Worm (Caenorhabditis elegans) whole organism, L3 larva: ENCODE results near the gene nhr-127.

Experiments
- R02D3.7 ChIP-seq: fragments of 150-350 bp; optimal IDR thresholded peaks from 2 replicates; lab custom pipeline; 2014; ENCODE audit warnings: missing biosample characterization, missing genetic modification characterization
- ZK546.5 ChIP-seq: sonication (generic microtip); optimal IDR thresholded peaks from 2 replicates; lab custom pipeline; 2017; ENCODE audit warnings: missing biosample characterization, missing genetic modification characterization
- ama-1 ChIP-seq: fragments of 150-350 bp; optimal IDR thresholded peaks from 2 replicates; lab custom pipeline; 2018
- ceh-16 ChIP-seq: sonication (generic microtip); optimal IDR thresholded peaks from 2 replicates; lab custom pipeline; 2017; ENCODE audit warnings: missing biosample characterization, missing genetic modification characterization
- ceh-82 ChIP-seq: fragments of 150-350 bp; optimal IDR thresholded peaks from 2 replicates; lab custom pipeline; 2014; ENCODE audit warnings: missing biosample characterization, missing genetic modification characterization
- ceh-9 ChIP-seq: sonication (generic microtip); optimal IDR thresholded peaks from 2 replicates; lab custom pipeline; 2018; ENCODE audit warnings: missing biosample characterization, missing genetic modification characterization
- daf-12 ChIP-seq: fragments of 150-350 bp; optimal IDR thresholded peaks from 2 replicates; lab custom pipeline; 2014; ENCODE audit warnings: missing biosample characterization, missing genetic modification reagents, missing genetic modification characterization
- egl-5 ChIP-seq: fragments of 150-350 bp; optimal IDR thresholded peaks from 2 replicates; lab custom pipeline; 2017; ENCODE audit warnings: missing biosample characterization, missing genetic modification reagents, missing genetic modification characterization, inconsistent platforms
- elt-1 ChIP-seq: fragments of 150-350 bp; optimal IDR thresholded peaks from 2 replicates; lab custom pipeline; 2014; ENCODE audit warnings: missing biosample characterization, missing genetic modification characterization
- elt-2 ChIP-seq: sonication (generic microtip); optimal IDR thresholded peaks from 2 replicates; lab custom pipeline; 2016; ENCODE audit warnings: missing genetic modification reagents, mild to moderate bottlenecking, missing genetic modification characterization, missing compliant biosample characterization
- elt-3 ChIP-seq, 3 experiments: fragments of 150-350 bp in 1 of 3; sonication (generic microtip) in 2 of 3; optimal IDR thresholded peaks; 2 replicates in 2 of 3; 4 replicates in 1 of 3; lab custom pipeline; 2014 to 2017; ENCODE audit warnings: missing biosample characterization in 3 of 3, missing genetic modification characterization in 3 of 3
- fkh-10 ChIP-seq: sonication (generic microtip); optimal IDR thresholded peaks from 2 replicates; lab custom pipeline; 2017; ENCODE audit warnings: missing biosample characterization, missing genetic modification reagents, missing genetic modification characterization
- fkh-2 ChIP-seq: fragments of 150-350 bp; optimal IDR thresholded peaks from 2 replicates; lab custom pipeline; 2014; ENCODE audit warnings: missing biosample characterization, missing genetic modification reagents, missing genetic modification characterization
- fos-1 ChIP-seq: fragments of 150-350 bp; optimal IDR thresholded peaks from 2 replicates; lab custom pipeline; 2014; ENCODE audit warnings: missing biosample characterization, missing genetic modification characterization
- hmg-11 ChIP-seq: sonication (generic microtip); optimal IDR thresholded peaks from 2 replicates; lab custom pipeline; 2016; ENCODE audit warnings: missing genetic modification characterization, missing compliant biosample characterization
- jun-1 ChIP-seq: fragments of 150-350 bp; optimal IDR thresholded peaks from 2 replicates; lab custom pipeline; 2014; ENCODE audit warnings: missing biosample characterization, missing genetic modification reagents, missing genetic modification characterization
- lin-15B ChIP-seq: fragments of 150-350 bp; optimal IDR thresholded peaks from 2 replicates; lab custom pipeline; 2014; ENCODE audit warnings: missing biosample characterization, missing genetic modification characterization
- lin-39 ChIP-seq: fragments of 150-350 bp; optimal IDR thresholded peaks from 2 replicates; lab custom pipeline; 2018; ENCODE audit warnings: missing biosample characterization, missing genetic modification reagents, missing genetic modification characterization
- lsy-12 ChIP-seq: sonication (generic microtip); optimal IDR thresholded peaks from 2 replicates; lab custom pipeline; 2016; ENCODE audit warnings: mild to moderate bottlenecking, missing genetic modification characterization, missing compliant biosample characterization
- mdl-1 ChIP-seq: fragments of 150-350 bp; optimal IDR thresholded peaks from 2 replicates; lab custom pipeline; 2014; ENCODE audit warnings: missing biosample characterization, missing genetic modification characterization
- mml-1 ChIP-seq: fragments of 150-350 bp; sonication (generic microtip); optimal IDR thresholded peaks from 3 replicates; lab custom pipeline; 2014; ENCODE audit warnings: missing biosample characterization, missing genetic modification characterization
- nhr-11 ChIP-seq: fragments of 150-350 bp; optimal IDR thresholded peaks from 2 replicates; lab custom pipeline; 2014; ENCODE audit warnings: missing biosample characterization, missing genetic modification characterization
- nhr-12 ChIP-seq: fragments of 150-350 bp; optimal IDR thresholded peaks from 2 replicates; lab custom pipeline; 2014; ENCODE audit warnings: missing biosample characterization, missing genetic modification characterization
- nhr-23 ChIP-seq: fragments of 150-350 bp; optimal IDR thresholded peaks from 2 replicates; lab custom pipeline; 2014; ENCODE audit warnings: missing biosample characterization, missing genetic modification reagents, missing genetic modification characterization
- nhr-237 ChIP-seq: fragments of 150-350 bp; optimal IDR thresholded peaks from 2 replicates; lab custom pipeline; 2014; ENCODE audit warnings: missing biosample characterization, missing genetic modification characterization
- nhr-25 ChIP-seq: sonication (generic microtip); optimal IDR thresholded peaks from 2 replicates; lab custom pipeline; 2017; ENCODE audit warnings: missing biosample characterization, missing genetic modification characterization
- nhr-67 ChIP-seq: fragments of 150-350 bp; optimal IDR thresholded peaks from 2 replicates; lab custom pipeline; 2014; ENCODE audit warnings: missing biosample characterization, missing genetic modification characterization
- nhr-76 ChIP-seq: fragments of 150-350 bp; sonication (generic microtip); optimal IDR thresholded peaks from 5 replicates; lab custom pipeline; 2014; ENCODE audit warnings: missing biosample characterization, missing genetic modification characterization
- pha-4 ChIP-seq: fragments of 150-350 bp; optimal IDR thresholded peaks from 2 replicates; lab custom pipeline; 2014; ENCODE audit warnings: missing biosample characterization, missing genetic modification reagents, missing genetic modification characterization
- pqm-1 ChIP-seq: fragments of 150-350 bp; optimal IDR thresholded peaks from 2 replicates; lab custom pipeline; 2017; ENCODE audit warnings: missing biosample characterization, missing genetic modification characterization, inconsistent platforms
- sea-2 ChIP-seq: fragments of 150-350 bp; sonication (generic microtip); optimal IDR thresholded peaks from 4 replicates; lab custom pipeline; 2014; ENCODE audit warnings: missing biosample characterization, missing genetic modification reagents, missing genetic modification characterization
- snpc-4 ChIP-seq: fragments of 150-350 bp; optimal IDR thresholded peaks from 2 replicates; lab custom pipeline; 2014; ENCODE audit warnings: missing biosample characterization, missing genetic modification characterization
- tbx-2 ChIP-seq: sonication (generic microtip); optimal IDR thresholded peaks from 2 replicates; lab custom pipeline; 2016; ENCODE audit warnings: mild to moderate bottlenecking, missing genetic modification characterization, missing compliant biosample characterization
- ztf-11 ChIP-seq: fragments of 150-350 bp; optimal IDR thresholded peaks from 2 replicates; lab custom pipeline; 2014; ENCODE audit warnings: missing biosample characterization, missing genetic modification characterization
- ztf-4 ChIP-seq: fragments of 150-350 bp; optimal IDR thresholded peaks from 2 replicates; lab custom pipeline; 2014; ENCODE audit warnings: missing biosample characterization, missing genetic modification characterization

Gene nhr-127

DNA sequence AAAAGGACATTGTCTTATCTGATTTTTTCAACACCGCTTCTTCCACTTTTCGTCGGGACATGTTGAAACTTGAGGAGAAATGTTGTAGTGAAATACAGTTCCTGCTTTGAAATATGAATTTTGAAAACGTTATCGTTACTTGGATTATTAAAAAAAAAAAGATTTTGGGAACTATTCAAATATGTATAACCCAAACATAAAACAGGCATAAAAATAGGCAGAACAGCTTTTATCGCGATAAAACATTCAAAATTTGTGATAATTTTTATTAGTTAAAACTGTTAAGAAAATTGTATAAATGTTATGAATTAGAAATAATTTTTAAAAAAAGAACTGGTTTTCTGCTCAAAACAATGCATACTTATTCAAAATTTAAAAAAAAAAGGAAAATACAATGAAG lies 3.4 kb upstream of the nhr-127 start, which contains the start of gene bgnt-1.3:
TSS of gene bgnt-1.3 (minus strand) at position 101 of the 400 bp plus-strand sequence.
- TF ChIP-seq snpc-4 (tag; lab: Kevin White, UChicago) (no peak), pqm-1 (no peak), fkh-2 (tag; lab: Kevin White, UChicago) (no peak), ceh-9 (tag; lab: Kevin White, UChicago) (no peak), ZK546.5 (no peak), hmg-11 (tag; lab: Kevin White, UChicago) (no peak), fos-1 (tag; lab: Kevin White, UChicago) (no peak), nhr-76 (tag; lab: Kevin White, UChicago) (no peak), fkh-10 (GFP tag; lab: Kevin White, UChicago) (no peak), mml-1 (tag; lab: Kevin White, UChicago) (no peak), ceh-82 (no peak)
- TF ChIP-seq, all 47 proteins: peak for 0

DNA sequence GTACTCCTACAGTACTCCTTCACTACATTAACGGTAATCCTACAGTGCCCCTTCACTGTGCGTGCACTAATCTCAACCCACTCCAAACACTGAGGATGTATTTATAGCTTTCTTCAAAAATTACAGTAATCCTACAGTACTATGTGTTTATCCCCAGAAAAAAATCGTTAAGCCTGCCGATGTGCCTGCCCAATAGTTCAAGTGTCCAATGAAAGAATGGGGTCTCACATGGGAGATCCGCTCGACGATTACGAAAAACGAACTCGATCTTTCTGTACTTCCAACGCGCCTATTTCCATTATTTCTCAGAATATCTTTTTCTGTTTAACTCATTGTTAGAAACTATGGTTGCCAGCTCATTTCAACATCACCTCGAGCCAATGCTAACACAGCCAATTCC lies 1.6 kb upstream of the nhr-127 start, which contains the start of gene nhr-218:
TSS of gene nhr-218 (plus strand) at position 301 of the 400 bp plus-strand sequence.
- TF ChIP-seq ama-1 (lab: Kevin White, UChicago) (no peak), lsy-12 (tag; lab: Kevin White, UChicago) (no peak), R02D3.7 (tag; lab: Kevin White, UChicago) (no peak), ceh-9 (tag; lab: Kevin White, UChicago) (no peak), egl-5 (tag; lab: Kevin White, UChicago) (no peak), snpc-4 (tag; lab: Kevin White, UChicago) (no peak), hmg-11 (tag; lab: Kevin White, UChicago) (no peak), fkh-2 (tag; lab: Kevin White, UChicago) (no peak), nhr-12 (tag; lab: Kevin White, UChicago) (no peak), daf-12 (no peak), ZK546.5 (no peak), lin-15B (tag; lab: Kevin White, UChicago) (no peak), nhr-237 (tag; lab: Kevin White, UChicago) (no peak), elt-2 (no peak), elt-1 (tag; lab: Kevin White, UChicago) (no peak), ceh-16 (tag; lab: Kevin White, UChicago) (no peak), nhr-67 (no peak)
- TF ChIP-seq, all 47 proteins: peak for 0

DNA sequence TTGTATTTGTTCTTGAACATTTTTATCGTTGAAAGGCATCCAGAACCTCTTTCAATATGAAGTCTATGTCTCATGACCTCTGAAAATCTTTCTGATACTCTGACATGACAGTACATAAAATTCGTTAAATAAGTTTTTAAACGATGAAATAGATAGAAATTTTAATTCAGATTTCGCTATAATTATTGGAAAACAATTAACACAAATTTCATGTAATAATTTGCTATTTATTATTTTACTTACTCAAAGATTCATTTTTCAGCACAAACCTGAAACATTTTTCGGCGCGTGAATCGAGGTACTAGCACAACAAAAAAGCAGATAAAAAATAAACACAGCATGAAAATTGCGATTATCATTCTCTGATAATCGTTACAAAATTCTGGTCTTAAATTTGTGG lies 6.7 kb downstream of the nhr-127 start, which contains the start of gene T13F3.4:
TSS of gene T13F3.4 (minus strand) at position 101 of the 400 bp plus-strand sequence.
- TF ChIP-seq mdl-1: no peak

DNA sequence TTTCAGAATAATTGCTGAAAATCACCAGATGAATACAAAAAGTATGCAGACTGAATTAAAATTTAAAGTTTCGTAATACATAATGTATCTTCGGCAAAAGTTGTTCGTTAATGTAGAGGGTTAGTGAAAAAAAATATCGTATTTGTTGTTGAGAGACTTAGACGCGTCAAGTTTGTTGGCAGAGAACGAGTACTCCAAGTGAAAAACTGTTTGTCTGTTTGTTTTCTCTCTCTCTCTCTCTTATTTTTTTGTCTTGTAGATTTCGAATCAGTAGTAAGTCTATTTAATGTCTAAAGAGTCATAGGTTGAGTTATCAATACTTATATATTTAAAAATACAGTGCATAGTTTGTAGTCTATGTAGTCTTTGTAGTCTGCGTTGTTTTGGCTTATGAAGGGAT lies 9.8 kb downstream of the nhr-127 start, which contains the start of the genes fbxa-2 and T13F3.8:
TSS of gene fbxa-2 (minus strand) at position 101 of the 400 bp plus-strand sequence.
TSS of gene T13F3.8 (plus strand) at position 245 of the 400 bp plus-strand sequence.
- TF ChIP-seq tbx-2 (tag; lab: Kevin White, UChicago) (no peak), nhr-67 (no peak), pha-4 (tag; lab: Kevin White, UChicago) (peak; percentile 38)

DNA sequence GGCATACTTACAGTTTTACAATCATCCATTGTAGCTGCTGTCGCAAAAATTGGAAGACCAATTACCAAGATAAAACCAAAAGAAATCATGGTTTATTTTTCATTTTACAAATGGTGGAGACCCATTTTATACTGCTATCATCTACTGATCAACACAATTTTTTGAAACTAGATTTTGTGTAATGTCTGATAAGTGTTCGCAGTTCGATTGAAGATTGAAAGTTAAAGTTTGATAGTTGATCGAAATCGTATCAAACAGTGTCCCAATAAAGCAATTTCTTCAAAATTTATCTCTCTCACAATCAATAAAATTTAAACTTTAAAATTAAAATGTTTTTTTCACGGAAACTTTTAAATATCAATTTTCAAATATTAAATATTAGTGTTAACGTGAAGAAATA lies 11.3 kb downstream of the nhr-127 start, which contains the start of gene T13F3.6:
TSS of gene T13F3.6 (minus strand) at position 101 of the 400 bp plus-strand sequence.
- TF ChIP-seq nhr-237 (tag; lab: Kevin White, UChicago): no peak
- no peak for TF ChIP-seq nhr-11 (tag; lab: Kevin White, UChicago)
- TF ChIP-seq elt-2: no peak
- TF ChIP-seq ztf-11 (tag; lab: Kevin White, UChicago): no peak
- no peak for TF ChIP-seq tbx-2 (tag; lab: Kevin White, UChicago)
- no peak for TF ChIP-seq elt-3 (tag; optimal IDR thresholded peaks at IDR 0.05; lab: Kevin White, UChicago)

DNA sequence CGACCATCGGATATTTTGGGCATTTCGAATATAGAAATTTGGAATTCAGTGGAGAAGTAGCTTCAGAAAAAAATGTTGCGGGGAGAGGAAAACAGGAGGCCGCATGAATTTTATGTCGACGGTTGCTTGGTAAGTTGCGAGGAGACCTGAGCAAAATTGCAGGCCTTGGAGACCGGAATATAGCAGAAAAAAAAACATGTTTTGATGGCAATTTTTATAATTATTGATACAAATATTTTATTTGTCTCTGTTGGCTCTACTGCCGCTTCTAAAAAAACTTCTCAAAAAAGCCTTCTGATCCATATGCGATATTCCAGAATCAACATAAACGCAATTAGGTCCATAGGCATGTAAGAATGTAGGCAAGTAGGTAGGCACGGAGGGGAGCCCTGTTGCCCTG lies 15.6 kb downstream of the nhr-127 start, which contains the start of gene pacl-1:
TSS of gene pacl-1 (minus strand) at position 101 of the 400 bp plus-strand sequence.
- TF ChIP-seq lin-15B (tag; lab: Kevin White, UChicago): no peak
- TF ChIP-seq elt-1 (tag; lab: Kevin White, UChicago): no peak
- no peak for TF ChIP-seq fos-1 (tag; lab: Kevin White, UChicago)
- TF ChIP-seq nhr-25 (tag; lab: Kevin White, UChicago): no peak
- TF ChIP-seq tbx-2 (tag; lab: Kevin White, UChicago): no peak
- no peak for TF ChIP-seq nhr-23 (tag; lab: Kevin White, UChicago)
- TF ChIP-seq mml-1 (tag; lab: Kevin White, UChicago): no peak
- no peak for TF ChIP-seq nhr-237 (tag; lab: Kevin White, UChicago)
- TF ChIP-seq ceh-9 (tag; lab: Kevin White, UChicago): no peak
- no peak for TF ChIP-seq ztf-11 (tag; lab: Kevin White, UChicago)
- TF ChIP-seq jun-1 (tag; lab: Kevin White, UChicago): no peak
- TF ChIP-seq fkh-10 (GFP tag; lab: Kevin White, UChicago): no peak
- TF ChIP-seq nhr-11 (tag; lab: Kevin White, UChicago): no peak
- TF ChIP-seq elt-2: no peak
- no peak for TF ChIP-seq ama-1 (lab: Kevin White, UChicago)
- no peak for TF ChIP-seq ztf-4 (tag; lab: Kevin White, UChicago)
- no peak for TF ChIP-seq nhr-12 (tag; lab: Kevin White, UChicago)
- TF ChIP-seq lsy-12 (tag; lab: Kevin White, UChicago): no peak
- TF ChIP-seq sea-2: no peak
- no peak for TF ChIP-seq lin-39
